Worm (Caenorhabditis elegans) whole organism, L3 larva: ENCODE data around the gene clk-2.

Experiments used
- R02D3.7 ChIP-seq: fragments of 150-350 bp; optimal IDR thresholded peaks from 2 replicates; lab custom pipeline; 2014; ENCODE audit warnings: missing biosample characterization, missing genetic modification characterization
- ZK546.5 ChIP-seq: sonication (generic microtip); optimal IDR thresholded peaks from 2 replicates; lab custom pipeline; 2017; ENCODE audit warnings: missing biosample characterization, missing genetic modification characterization
- aly-2 ChIP-seq: fragments of 150-350 bp; optimal IDR thresholded peaks from 2 replicates; lab custom pipeline; 2014; ENCODE audit warnings: missing biosample characterization, missing genetic modification characterization
- ama-1 ChIP-seq: fragments of 150-350 bp; optimal IDR thresholded peaks from 2 replicates; lab custom pipeline; 2018
- ceh-16 ChIP-seq: sonication (generic microtip); optimal IDR thresholded peaks from 2 replicates; lab custom pipeline; 2017; ENCODE audit warnings: missing biosample characterization, missing genetic modification characterization
- ceh-28 ChIP-seq: fragments of 150-350 bp; optimal IDR thresholded peaks from 2 replicates; lab custom pipeline; 2014; ENCODE audit warnings: missing biosample characterization, missing genetic modification reagents, missing genetic modification characterization
- ceh-82 ChIP-seq: fragments of 150-350 bp; optimal IDR thresholded peaks from 2 replicates; lab custom pipeline; 2014; ENCODE audit warnings: missing biosample characterization, missing genetic modification characterization
- egl-27 ChIP-seq: sonication (generic microtip); optimal IDR thresholded peaks from 4 replicates; lab custom pipeline; 2017; ENCODE audit warnings: missing biosample characterization, missing genetic modification reagents, missing genetic modification characterization
- egl-5 ChIP-seq: fragments of 150-350 bp; optimal IDR thresholded peaks from 2 replicates; lab custom pipeline; 2017; ENCODE audit warnings: missing biosample characterization, missing genetic modification reagents, missing genetic modification characterization, inconsistent platforms
- elt-1 ChIP-seq: fragments of 150-350 bp; optimal IDR thresholded peaks from 2 replicates; lab custom pipeline; 2014; ENCODE audit warnings: missing biosample characterization, missing genetic modification characterization
- elt-2 ChIP-seq: sonication (generic microtip); optimal IDR thresholded peaks from 2 replicates; lab custom pipeline; 2016; ENCODE audit warnings: missing genetic modification reagents, mild to moderate bottlenecking, missing genetic modification characterization, missing compliant biosample characterization
- elt-3 ChIP-seq, 3 experiments: fragments of 150-350 bp in 1 of 3; sonication (generic microtip) in 2 of 3; optimal IDR thresholded peaks; 2 replicates in 2 of 3; 4 replicates in 1 of 3; lab custom pipeline; 2014 to 2017; ENCODE audit warnings: missing biosample characterization in 3 of 3, missing genetic modification characterization in 3 of 3
- fkh-2 ChIP-seq: fragments of 150-350 bp; optimal IDR thresholded peaks from 2 replicates; lab custom pipeline; 2014; ENCODE audit warnings: missing biosample characterization, missing genetic modification reagents, missing genetic modification characterization
- fos-1 ChIP-seq: fragments of 150-350 bp; optimal IDR thresholded peaks from 2 replicates; lab custom pipeline; 2014; ENCODE audit warnings: missing biosample characterization, missing genetic modification characterization
- hmg-11 ChIP-seq: sonication (generic microtip); optimal IDR thresholded peaks from 2 replicates; lab custom pipeline; 2016; ENCODE audit warnings: missing genetic modification characterization, missing compliant biosample characterization
- jun-1 ChIP-seq: fragments of 150-350 bp; optimal IDR thresholded peaks from 2 replicates; lab custom pipeline; 2014; ENCODE audit warnings: missing biosample characterization, missing genetic modification reagents, missing genetic modification characterization
- lin-15B ChIP-seq: fragments of 150-350 bp; optimal IDR thresholded peaks from 2 replicates; lab custom pipeline; 2014; ENCODE audit warnings: missing biosample characterization, missing genetic modification characterization
- lin-39 ChIP-seq: fragments of 150-350 bp; optimal IDR thresholded peaks from 2 replicates; lab custom pipeline; 2018; ENCODE audit warnings: missing biosample characterization, missing genetic modification reagents, missing genetic modification characterization
- lsy-12 ChIP-seq: sonication (generic microtip); optimal IDR thresholded peaks from 2 replicates; lab custom pipeline; 2016; ENCODE audit warnings: mild to moderate bottlenecking, missing genetic modification characterization, missing compliant biosample characterization
- mml-1 ChIP-seq: fragments of 150-350 bp; sonication (generic microtip); optimal IDR thresholded peaks from 3 replicates; lab custom pipeline; 2014; ENCODE audit warnings: missing biosample characterization, missing genetic modification characterization
- nfya-1 ChIP-seq: sonication (generic microtip); optimal IDR thresholded peaks from 2 replicates; lab custom pipeline; 2017; ENCODE audit warnings: missing genetic modification characterization, mild to moderate bottlenecking, missing compliant biosample characterization, antibody characterized with exemption, moderate library complexity; ENCODE audit not compliant: insufficient read depth
- nhr-12 ChIP-seq: fragments of 150-350 bp; optimal IDR thresholded peaks from 2 replicates; lab custom pipeline; 2014; ENCODE audit warnings: missing biosample characterization, missing genetic modification characterization
- nhr-23 ChIP-seq: fragments of 150-350 bp; optimal IDR thresholded peaks from 2 replicates; lab custom pipeline; 2014; ENCODE audit warnings: missing biosample characterization, missing genetic modification reagents, missing genetic modification characterization
- nhr-25 ChIP-seq: sonication (generic microtip); optimal IDR thresholded peaks from 2 replicates; lab custom pipeline; 2017; ENCODE audit warnings: missing biosample characterization, missing genetic modification characterization
- nhr-43 ChIP-seq: sonication (generic microtip); optimal IDR thresholded peaks from 2 replicates; lab custom pipeline; 2016; ENCODE audit warnings: mild to moderate bottlenecking, missing genetic modification characterization, missing compliant biosample characterization; ENCODE audit not compliant: poor library complexity, severe bottlenecking
- nhr-67 ChIP-seq: fragments of 150-350 bp; optimal IDR thresholded peaks from 2 replicates; lab custom pipeline; 2014; ENCODE audit warnings: missing biosample characterization, missing genetic modification characterization
- nhr-77 ChIP-seq: fragments of 150-350 bp; optimal IDR thresholded peaks from 2 replicates; lab custom pipeline; 2014; ENCODE audit warnings: missing biosample characterization, missing genetic modification characterization
- pha-4 ChIP-seq: fragments of 150-350 bp; optimal IDR thresholded peaks from 2 replicates; lab custom pipeline; 2014; ENCODE audit warnings: missing biosample characterization, missing genetic modification reagents, missing genetic modification characterization
- pqm-1 ChIP-seq: fragments of 150-350 bp; optimal IDR thresholded peaks from 2 replicates; lab custom pipeline; 2017; ENCODE audit warnings: missing biosample characterization, missing genetic modification characterization, inconsistent platforms
- skn-1 ChIP-seq: fragments of 150-350 bp; optimal IDR thresholded peaks from 2 replicates; lab custom pipeline; 2014; ENCODE audit warnings: missing biosample characterization, missing genetic modification characterization
- snpc-4 ChIP-seq: fragments of 150-350 bp; optimal IDR thresholded peaks from 2 replicates; lab custom pipeline; 2014; ENCODE audit warnings: missing biosample characterization, missing genetic modification characterization
- tbx-2 ChIP-seq: sonication (generic microtip); optimal IDR thresholded peaks from 2 replicates; lab custom pipeline; 2016; ENCODE audit warnings: mild to moderate bottlenecking, missing genetic modification characterization, missing compliant biosample characterization
- unc-39 ChIP-seq: sonication (generic microtip); optimal IDR thresholded peaks from 4 replicates; lab custom pipeline; 2017; ENCODE audit warnings: missing biosample characterization, missing genetic modification characterization
- ztf-11 ChIP-seq: fragments of 150-350 bp; optimal IDR thresholded peaks from 2 replicates; lab custom pipeline; 2014; ENCODE audit warnings: missing biosample characterization, missing genetic modification characterization

The clk-2 gene

ce11 chrIII:7524830-7525344, 6.6 kb upstream of the clk-2 start:
- TF ChIP-seq hmg-11 (tag; lab: Kevin White, UChicago): no peak
- no peak for TF ChIP-seq snpc-4 (tag; lab: Kevin White, UChicago)
- peak; percentile 72 for TF ChIP-seq nfya-1 (tag; lab: Kevin White, UChicago)

DNA sequence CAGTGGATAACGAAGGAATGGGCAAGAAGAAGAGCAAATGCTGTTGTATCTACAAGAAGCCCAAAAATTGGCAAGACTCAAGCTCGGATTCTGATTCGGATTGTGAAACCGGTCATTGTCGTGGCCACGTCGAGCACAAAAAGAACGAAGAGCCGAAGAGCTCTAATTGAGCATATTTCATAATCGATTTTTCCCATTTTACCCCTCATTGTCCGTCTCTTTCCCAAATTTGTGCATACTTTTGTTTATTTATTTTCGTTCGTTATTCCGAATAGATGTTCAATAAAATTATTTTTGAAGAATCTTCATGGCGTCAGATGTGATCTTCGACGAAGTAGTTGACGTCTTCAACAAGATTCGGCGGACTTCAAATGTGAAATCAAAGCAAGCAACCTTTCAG, 2.8 kb upstream of the clk-2 start, which contains the start of gene lig-4:
TSS of gene lig-4 (plus strand) at position 301 of the 400 bp plus-strand sequence.
- TF ChIP-seq nhr-12 (no peak), nhr-43 (tag; lab: Kevin White, UChicago) (no peak), ama-1 (lab: Kevin White, UChicago) (no peak), jun-1 (tag; lab: Kevin White, UChicago) (no peak), hmg-11 (tag; lab: Kevin White, UChicago) (no peak), fkh-2 (no peak), skn-1 (tag; lab: Kevin White, UChicago) (no peak), nfya-1 (tag; lab: Kevin White, UChicago) (no peak), elt-1 (tag; lab: Kevin White, UChicago) (no peak), ceh-28 (tag; lab: Kevin White, UChicago) (no peak), lin-15B (tag; lab: Kevin White, UChicago) (no peak), ZK546.5 (tag; lab: Kevin White, UChicago) (no peak)

DNA sequence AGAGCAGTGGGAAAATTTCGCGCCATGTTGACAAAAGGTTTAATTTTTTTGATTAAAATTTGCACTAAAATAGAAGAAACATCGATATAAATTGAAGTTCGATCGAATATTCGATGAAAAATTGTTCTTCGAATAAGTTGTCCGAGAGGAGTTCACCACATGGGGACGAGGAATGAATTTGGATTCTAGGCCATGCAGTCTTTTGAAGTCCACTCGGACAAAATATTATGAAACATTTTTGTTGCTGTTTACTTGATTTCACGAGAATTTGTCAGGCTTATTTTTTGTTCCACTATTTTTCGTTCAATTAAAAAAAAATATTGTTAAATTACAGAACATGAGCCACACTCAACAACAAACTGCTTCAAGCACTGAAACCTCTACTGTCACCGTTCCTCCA, 2.3 kb upstream of the clk-2 start, which contains the start of the genes cux-7 and C07H6.2:
TSS of gene cux-7 (minus strand) at position 174 of the 400 bp plus-strand sequence.
TSS of gene C07H6.2 (plus strand) at position 338 of the 400 bp plus-strand sequence.
- peak; percentile 87 for TF ChIP-seq tbx-2
- peak; percentile 88 for TF ChIP-seq nhr-25
- TF ChIP-seq nfya-1 (tag; lab: Kevin White, UChicago): peak; percentile 91
- TF ChIP-seq lin-39 (tag; lab: Kevin White, UChicago): peak; percentile 90
- TF ChIP-seq jun-1 (tag; lab: Kevin White, UChicago): peak; percentile 77
- TF ChIP-seq egl-5 (tag; lab: Kevin White, UChicago): peak; percentile 29
- no peak for TF ChIP-seq fos-1 (tag; lab: Kevin White, UChicago)
- TF ChIP-seq nhr-67 (tag; lab: Kevin White, UChicago): peak; percentile 9
- peak; percentile 28 for TF ChIP-seq elt-1 (tag; lab: Kevin White, UChicago)
- TF ChIP-seq ceh-28 (tag; lab: Kevin White, UChicago): peak; percentile 79
- TF ChIP-seq aly-2 (tag; lab: Kevin White, UChicago): no peak
- TF ChIP-seq nhr-77 (tag; lab: Kevin White, UChicago): peak; percentile 50
- TF ChIP-seq lsy-12 (tag; lab: Kevin White, UChicago): peak; percentile 97
- TF ChIP-seq pqm-1 (tag; lab: Kevin White, UChicago): peak; percentile 61
- no peak for TF ChIP-seq mml-1 (tag; lab: Kevin White, UChicago)
- peak; percentile 99 for TF ChIP-seq nhr-43 (tag; lab: Kevin White, UChicago)
- no peak for TF ChIP-seq unc-39 (tag; lab: Kevin White, UChicago)
- peak; percentile 52 for TF ChIP-seq elt-2 (tag; lab: Kevin White, UChicago)
- no peak for TF ChIP-seq ZK546.5 (tag; lab: Kevin White, UChicago)
- peak; percentile 95 for TF ChIP-seq nhr-23
- TF ChIP-seq ztf-11 (tag; lab: Kevin White, UChicago): no peak
- TF ChIP-seq skn-1 (tag; lab: Kevin White, UChicago): peak; percentile 87
- TF ChIP-seq snpc-4 (tag; lab: Kevin White, UChicago): peak; percentile 89
- TF ChIP-seq lin-15B (tag; lab: Kevin White, UChicago): peak; percentile 96
- peak; percentile 18 for TF ChIP-seq ceh-16
- peak; percentile 96 for TF ChIP-seq pha-4 (tag; lab: Kevin White, UChicago)
- peak; percentile 72 for TF ChIP-seq R02D3.7 (tag; lab: Kevin White, UChicago)
- TF ChIP-seq egl-27 (tag; lab: Kevin White, UChicago): peak; percentile 54
- peak; percentile 52 for TF ChIP-seq ceh-82
- TF ChIP-seq, all 47 proteins: peak for 23

DNA sequence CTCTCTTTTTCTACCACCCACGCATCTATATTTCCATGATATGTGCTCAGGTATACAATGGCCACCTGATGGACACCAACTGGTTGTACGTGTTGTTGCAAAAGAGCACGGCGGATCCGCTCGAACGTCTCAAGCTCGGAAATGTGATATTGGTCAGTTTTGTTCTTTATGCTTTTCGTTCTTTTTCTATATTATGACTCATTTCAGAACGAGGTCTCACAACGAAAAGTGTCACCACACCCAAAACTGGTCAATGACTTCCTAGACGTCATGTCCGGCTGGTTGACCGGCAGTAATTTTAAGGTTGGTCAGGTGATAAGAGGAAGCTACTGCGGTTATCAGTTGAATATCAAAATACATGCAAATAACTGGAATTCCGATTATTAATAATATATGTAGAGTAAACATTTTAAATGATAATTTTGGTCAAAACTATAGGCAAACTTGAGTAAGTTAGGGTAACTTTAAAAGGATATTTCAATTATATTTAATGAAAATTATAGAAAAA, 10.1 kb downstream of the clk-2 start, which contains the start of gene cls-1:
TSS of gene cls-1 (plus strand) at position 51 of the 508 bp plus-strand sequence.
- TF ChIP-seq elt-2 (tag; lab: Kevin White, UChicago) (peak; percentile 25), elt-3 (tag; optimal IDR thresholded peaks at IDR 0.05; lab: Kevin White, UChicago) (no peak), pqm-1 (tag; lab: Kevin White, UChicago) (peak; percentile 43)
